Worm (Caenorhabditis elegans) whole organism, L4 larva: ENCODE data around the gene lin-48.
A peak's percentile ranks its signal among the peaks of the same experiment; 100 is the strongest.

ENCODE experiments used
- Y75B8A.6 ChIP-seq: fragments of 200-800 bp; sonication (Bioruptor generic); IDR thresholded peaks from 2 replicates; pipeline ENCODE4 v1.3.6; 2022; ENCODE audit warnings: missing genetic modification reagents, missing genetic modification characterization, missing compliant biosample characterization
- aly-2 ChIP-seq: sonication (generic microtip); optimal IDR thresholded peaks from 2 replicates; lab custom pipeline; 2018; ENCODE audit warnings: missing biosample characterization, missing genetic modification characterization
- dpl-1 ChIP-seq: fragments of 150-350 bp; optimal IDR thresholded peaks from 2 replicates; lab custom pipeline; 2014; ENCODE audit warnings: missing biosample characterization, missing genetic modification reagents, missing genetic modification characterization
- lin-13 ChIP-seq: fragments of 150-350 bp; optimal IDR thresholded peaks from 2 replicates; lab custom pipeline; 2014; ENCODE audit warnings: missing biosample characterization, missing genetic modification reagents, missing genetic modification characterization
- mxl-3 ChIP-seq: fragments of 200-800 bp; sonication (Bioruptor generic); optimal IDR thresholded peaks from 2 replicates; lab custom pipeline; 2018; ENCODE audit warnings: mild to moderate bottlenecking, missing genetic modification characterization, missing compliant biosample characterization
- nhr-28 ChIP-seq: fragments of 150-350 bp; optimal IDR thresholded peaks from 2 replicates; lab custom pipeline; 2014; ENCODE audit warnings: missing biosample characterization, missing genetic modification characterization
- nhr-77 ChIP-seq: fragments of 150-350 bp; optimal IDR thresholded peaks from 2 replicates; lab custom pipeline; 2014; ENCODE audit warnings: missing biosample characterization, missing genetic modification characterization
- pqm-1 ChIP-seq: sonication (generic microtip); optimal IDR thresholded peaks from 2 replicates; lab custom pipeline; 2017; ENCODE audit warnings: missing biosample characterization, missing genetic modification characterization
- unc-39 ChIP-seq: sonication (generic microtip); optimal IDR thresholded peaks from 2 replicates; lab custom pipeline; 2017; ENCODE audit warnings: missing biosample characterization, missing genetic modification characterization

- TF ChIP-seq Y75B8A.6 (no peak), mxl-3 (GFP tag; lab: Kevin White, UChicago) (no peak), lin-13 (no peak), dpl-1 (GFP tag; lab: Kevin White, UChicago) (no peak), nhr-28 (tag; lab: Kevin White, UChicago) (peak; percentile 34), nhr-77 (tag; lab: Kevin White, UChicago) (no peak), aly-2 (tag; lab: Kevin White, UChicago) (no peak), pqm-1 (tag; lab: Kevin White, UChicago) (peak; percentile 81), unc-39 (tag; lab: Kevin White, UChicago) (no peak)
These were observed 39.9 kb downstream of the lin-48 start for ce11 chrIII:3785094-3785493.
